Fruit fly (Drosophila melanogaster): Measurements from ENCODE around the gene CG6707.

CG6707 gene

DNA sequence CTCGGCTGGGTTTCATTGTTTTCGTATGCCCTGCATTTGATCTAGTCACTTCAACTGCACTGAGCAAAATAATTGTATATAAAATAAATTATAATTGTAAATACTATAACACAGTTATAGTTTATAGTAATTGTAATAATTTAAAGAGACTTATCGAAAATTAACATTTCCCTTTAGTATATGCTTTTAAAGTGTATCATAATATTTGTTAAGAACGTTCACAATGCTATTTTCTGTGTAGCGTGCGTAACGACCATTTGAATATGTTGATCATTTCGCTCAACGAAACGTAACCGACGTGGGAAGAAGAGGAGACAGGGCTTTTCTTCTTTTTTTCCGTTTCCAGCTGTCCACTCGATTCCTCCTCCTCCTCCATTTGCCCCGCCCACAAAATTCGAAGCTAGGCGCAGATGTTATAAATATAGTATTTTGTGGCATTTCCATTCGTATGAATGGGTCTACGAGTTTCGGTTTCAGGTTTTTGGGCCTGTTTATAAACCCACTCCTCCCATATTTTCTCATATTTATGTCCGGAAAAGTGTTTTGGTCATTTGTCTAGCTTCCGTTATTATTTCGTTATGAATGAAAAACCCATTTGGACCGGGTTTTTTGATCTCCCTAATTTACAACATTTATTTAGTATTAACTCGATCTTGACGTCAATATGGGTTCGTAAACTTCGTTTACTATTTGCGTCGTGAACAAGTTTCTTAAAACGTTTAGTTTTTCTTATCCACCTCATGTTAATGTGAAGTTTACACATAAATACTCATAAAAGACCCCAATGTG lies 41.8 kb downstream of the CG6707 start (continued):
- TF ChIP-seq pdm3 (GFP tag; optimal IDR thresholded peaks at IDR 0.05) (no peak), CG11902 (GFP tag; optimal IDR thresholded peaks at IDR 0.05) (no peak), CG9139 (GFP tag; optimal IDR thresholded peaks at IDR 0.05) (no peak), acj6 (GFP tag; optimal IDR thresholded peaks at IDR 0.05) (peak; percentile 44), salr (GFP tag; optimal IDR thresholded peaks at IDR 0.05) (no peak), lz (GFP tag; optimal IDR thresholded peaks at IDR 0.05) (no peak), Sox15 (GFP tag; optimal IDR thresholded peaks at IDR 0.05) (no peak), CG16779 (tag; optimal IDR thresholded peaks at IDR 0.05) (no peak)

DNA sequence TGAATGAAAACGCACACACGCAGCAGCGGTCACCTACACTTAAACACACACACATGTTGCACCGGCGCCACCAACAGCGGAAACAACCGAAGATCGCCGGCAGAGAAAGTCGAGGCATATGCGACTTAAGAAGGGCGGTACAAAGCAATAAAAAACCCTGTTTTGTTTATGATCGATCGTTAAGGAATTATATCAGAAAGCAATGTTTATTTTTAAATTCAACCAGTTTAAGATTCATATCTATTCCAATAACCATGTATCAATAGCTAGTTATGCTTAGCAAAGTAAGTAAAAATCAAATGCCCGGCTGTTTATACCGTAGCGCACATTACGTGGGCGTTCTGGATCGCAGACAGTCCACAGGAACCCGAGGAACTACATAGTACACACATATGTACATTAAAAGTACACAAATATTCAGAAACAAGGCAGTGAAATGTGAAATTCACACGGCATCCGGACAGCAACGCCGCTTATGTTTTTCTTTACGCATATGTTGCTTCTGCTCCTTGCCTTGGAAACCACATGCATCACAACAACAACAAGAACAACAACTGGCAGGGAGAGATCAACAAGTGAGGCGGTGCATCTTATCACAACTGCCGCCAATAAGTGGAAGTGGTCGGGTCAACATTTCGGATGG lies 42.5 kb downstream of the CG6707 start:
- TF ChIP-seq fkh (GFP tag; optimal IDR thresholded peaks at IDR 0.05) (peak; percentile 74), CG6808 (GFP tag; optimal IDR thresholded peaks at IDR 0.05) (peak; percentile 95), CG9139 (GFP tag; optimal IDR thresholded peaks at IDR 0.05) (peak; percentile 84), CG11902 (GFP tag; optimal IDR thresholded peaks at IDR 0.05) (peak; percentile 92), Eip93F (GFP tag; optimal IDR thresholded peaks at IDR 0.05) (peak; percentile 71), CG34406 (GFP tag; optimal IDR thresholded peaks at IDR 0.05) (peak; percentile 88), Gug (GFP tag; IDR thresholded peaks at IDR 0.05) (peak; percentile 96), Blimp-1 (GFP tag; optimal IDR thresholded peaks at IDR 0.05) (peak; percentile 98), net (GFP tag; optimal IDR thresholded peaks at IDR 0.05) (peak; percentile 93), CG7368 (GFP tag; optimal IDR thresholded peaks at IDR 0.05) (peak; percentile 97), CG3919 (GFP tag; optimal IDR thresholded peaks at IDR 0.05) (peak; percentile 97), vri (GFP tag; optimal IDR thresholded peaks at IDR 0.05) (peak; percentile 89), lz (GFP tag; optimal IDR thresholded peaks at IDR 0.05) (peak; percentile 96), Ets96B (tag; optimal IDR thresholded peaks at IDR 0.05) (peak; percentile 95), CG10669 (GFP tag; optimal IDR thresholded peaks at IDR 0.05) (peak; percentile 95), Hr38 (GFP tag; optimal IDR thresholded peaks at IDR 0.05) (no peak), pdm3 (GFP tag; optimal IDR thresholded peaks at IDR 0.05) (peak; percentile 94), CG16779 (tag; optimal IDR thresholded peaks at IDR 0.05) (peak; percentile 92), CG6163 (GFP tag; IDR thresholded peaks at IDR 0.05) (peak; percentile 96), CG31627 (GFP tag; optimal IDR thresholded peaks at IDR 0.05) (peak; percentile 95), Hr4 (GFP tag; optimal IDR thresholded peaks at IDR 0.05) (peak; percentile 94), Sox15 (GFP tag; optimal IDR thresholded peaks at IDR 0.05) (peak; percentile 80), CG6276 (GFP tag; optimal IDR thresholded peaks at IDR 0.05) (peak; percentile 82), fd59A (GFP tag; optimal IDR thresholded peaks at IDR 0.05) (peak; percentile 88), topi (GFP tag; optimal IDR thresholded peaks at IDR 0.05) (peak; percentile 97), Eip75B (GFP tag; optimal IDR thresholded peaks at IDR 0.05) (peak; percentile 97), CG3032 (tag; optimal IDR thresholded peaks at IDR 0.05) (peak; percentile 91), Sox14 (GFP tag; optimal IDR thresholded peaks at IDR 0.05) (peak; percentile 95), Sox102F (GFP tag; optimal IDR thresholded peaks at IDR 0.05) (peak; percentile 97), cyc (GFP tag; optimal IDR thresholded peaks at IDR 0.05) (peak; percentile 98), OdsH (GFP tag; optimal IDR thresholded peaks at IDR 0.05) (peak; percentile 92), CG15336 (GFP tag; IDR thresholded peaks at IDR 0.05) (peak; percentile 97), Smox (GFP tag; optimal IDR thresholded peaks at IDR 0.05) (peak; percentile 93), CG11294 (GFP tag; IDR thresholded peaks at IDR 0.05) (peak; percentile 92), spab (GFP tag; optimal IDR thresholded peaks at IDR 0.05) (peak; percentile 93), dac (GFP tag; optimal IDR thresholded peaks at IDR 0.05) (peak; percentile 87), CG6792 (GFP tag; optimal IDR thresholded peaks at IDR 0.05) (peak; percentile 92), CG6854 (GFP tag; optimal IDR thresholded peaks at IDR 0.05) (peak; percentile 94), esn (GFP tag; optimal IDR thresholded peaks at IDR 0.05) (peak; percentile 97), acj6 (GFP tag; optimal IDR thresholded peaks at IDR 0.05) (peak; percentile 94), Lpt (GFP tag; optimal IDR thresholded peaks at IDR 0.05) (peak; percentile 95), dsx (GFP tag; optimal IDR thresholded peaks at IDR 0.05; ENCODE audit: poor library complexity, severe bottlenecking) (peak; percentile 82), CG11762 (GFP tag; optimal IDR thresholded peaks at IDR 0.05; ENCODE audit: insufficient read depth) (peak; percentile 94), CG1621 (tag; optimal IDR thresholded peaks at IDR 0.05) (peak; percentile 88)
